Fruit fly (Drosophila melanogaster) whole organism, embryonic: ENCODE results near the gene CG32074.

Experiments used
- Antp ChIP-seq: fragments of 200-800 bp; sonication (Bioruptor generic); optimal IDR thresholded peaks from 3 replicates; lab custom pipeline; 2016; ENCODE audit warnings: missing biosample characterization, missing genetic modification characterization
- Bdp1 ChIP-seq: fragments of 200-800 bp; sonication (Bioruptor generic); optimal IDR thresholded peaks from 3 replicates; lab custom pipeline; 2016; ENCODE audit warnings: missing biosample characterization, missing genetic modification characterization
- CG11093 ChIP-seq: fragments of 200-800 bp; sonication (Bioruptor generic); IDR thresholded peaks from 3 replicates; pipeline ENCODE4 v1.3.6; 2022; ENCODE audit warnings: missing biosample characterization, missing genetic modification characterization
- CG11456 ChIP-seq: fragments of 200-800 bp; sonication (Bioruptor generic); IDR thresholded peaks from 3 replicates; pipeline ENCODE4 v1.3.6; 2022; ENCODE audit warnings: missing biosample characterization, missing genetic modification characterization
- CG14050 ChIP-seq: fragments of 200-800 bp; sonication (Bioruptor generic); IDR thresholded peaks from 3 replicates; pipeline ENCODE4 v1.3.6; 2022; ENCODE audit warnings: missing biosample characterization, missing genetic modification characterization
- CG14965 ChIP-seq: fragments of 200-800 bp; sonication (Bioruptor generic); optimal IDR thresholded peaks from 2 replicates; lab custom pipeline; 2016; ENCODE audit warnings: missing biosample characterization, missing genetic modification characterization, borderline replicate concordance
- CG1529 ChIP-seq: fragments of 200-800 bp; sonication (Bioruptor generic); optimal IDR thresholded peaks from 3 replicates; lab custom pipeline; 2018; ENCODE audit warnings: missing biosample characterization, missing genetic modification characterization
- CG2120 ChIP-seq: fragments of 200-800 bp; sonication (Bioruptor generic); optimal IDR thresholded peaks from 3 replicates; lab custom pipeline; 2016; ENCODE audit warnings: missing biosample characterization, missing genetic modification characterization
- CG2199 ChIP-seq: fragments of 200-800 bp; sonication (Bioruptor generic); IDR thresholded peaks from 3 replicates; pipeline ENCODE4 v1.3.6; 2022; ENCODE audit warnings: missing biosample characterization, missing genetic modification characterization
- CG31441 ChIP-seq: fragments of 200-800 bp; sonication (Bioruptor generic); IDR thresholded peaks from 2 replicates; pipeline ENCODE4 v1.3.6; 2022; ENCODE audit warnings: missing biosample characterization, missing genetic modification characterization
- CG32532 ChIP-seq: fragments of 200-800 bp; sonication (Bioruptor generic); IDR thresholded peaks from 2 replicates; pipeline ENCODE4 v1.3.6; 2022; ENCODE audit warnings: missing biosample characterization, missing genetic modification characterization
- CG32772 ChIP-seq: fragments of 200-800 bp; sonication (Bioruptor generic); IDR thresholded peaks from 2 replicates; pipeline ENCODE4 v1.3.6; 2022; ENCODE audit warnings: missing biosample characterization, missing genetic modification characterization
- CG4328 ChIP-seq: fragments of 200-800 bp; sonication (Bioruptor generic); optimal IDR thresholded peaks from 3 replicates; lab custom pipeline; 2017; ENCODE audit warnings: missing biosample characterization, missing genetic modification reagents, missing genetic modification characterization
- CG4404 ChIP-seq: fragments of 200-800 bp; sonication (Bioruptor generic); IDR thresholded peaks from 2 replicates; pipeline ENCODE4 v1.3.6; 2022; ENCODE audit warnings: missing biosample characterization, missing genetic modification characterization
- CG5953 ChIP-seq: fragments of 200-800 bp; sonication (Bioruptor generic); IDR thresholded peaks from 2 replicates; pipeline ENCODE4 v1.3.6; 2022; ENCODE audit warnings: missing biosample characterization, missing genetic modification characterization
- CG7271 ChIP-seq: fragments of 200-800 bp; sonication (Bioruptor generic); optimal IDR thresholded peaks from 2 replicates; lab custom pipeline; 2018; ENCODE audit warnings: missing biosample characterization, mild to moderate bottlenecking, missing genetic modification characterization, moderate library complexity
- CG7556 ChIP-seq: fragments of 200-800 bp; sonication (Bioruptor generic); optimal IDR thresholded peaks from 2 replicates; lab custom pipeline; 2017; ENCODE audit warnings: missing biosample characterization, mild to moderate bottlenecking, missing genetic modification characterization
- CG7928 ChIP-seq: fragments of 200-800 bp; sonication (Bioruptor generic); optimal IDR thresholded peaks from 2 replicates; lab custom pipeline; 2017; ENCODE audit warnings: missing biosample characterization, mild to moderate bottlenecking, missing genetic modification characterization
- CG8924 ChIP-seq: fragments of 200-800 bp; optimal IDR thresholded peaks from 3 replicates; lab custom pipeline; 2019; ENCODE audit warnings: missing biosample characterization, mild to moderate bottlenecking, missing genetic modification characterization, moderate library complexity
- CG9797 ChIP-seq: fragments of 200-800 bp; sonication (Bioruptor generic); optimal IDR thresholded peaks from 3 replicates; lab custom pipeline; 2018; ENCODE audit warnings: missing biosample characterization, mild to moderate bottlenecking, missing genetic modification characterization
- CHES-1-like ChIP-seq: fragments of 200-800 bp; sonication (Bioruptor generic); optimal IDR thresholded peaks from 2 replicates; lab custom pipeline; 2016; ENCODE audit warnings: missing biosample characterization, missing genetic modification characterization
- Fer3 ChIP-seq: fragments of 200-800 bp; sonication (Bioruptor generic); optimal IDR thresholded peaks from 2 replicates; lab custom pipeline; 2018; ENCODE audit warnings: missing biosample characterization, mild to moderate bottlenecking, missing genetic modification characterization, moderate library complexity
- H2.0 ChIP-seq: fragments of 200-800 bp; sonication (Bioruptor generic); IDR thresholded peaks from 2 replicates; pipeline ENCODE4 v1.3.6; 2022; ENCODE audit warnings: missing biosample characterization, missing genetic modification characterization
- HLH3B ChIP-seq: fragments of 200-800 bp; sonication (Bioruptor generic); IDR thresholded peaks from 2 replicates; pipeline ENCODE4 v1.3.6; 2022; ENCODE audit warnings: missing biosample characterization, missing genetic modification characterization
- Lim3 ChIP-seq: fragments of 200-800 bp; sonication (Bioruptor generic); IDR thresholded peaks from 2 replicates; pipeline ENCODE4 v1.3.6; 2022; ENCODE audit warnings: missing biosample characterization, missing genetic modification characterization
- Meics ChIP-seq: fragments of 200-800 bp; sonication (Bioruptor generic); optimal IDR thresholded peaks from 2 replicates; lab custom pipeline; 2017; ENCODE audit warnings: missing biosample characterization, mild to moderate bottlenecking, missing genetic modification characterization
- NFAT ChIP-seq: fragments of 200-800 bp; sonication (Bioruptor generic); IDR thresholded peaks from 2 replicates; pipeline ENCODE4 v1.3.6; 2022; ENCODE audit warnings: missing biosample characterization, missing genetic modification characterization
- Nf-YB ChIP-seq: fragments of 200-800 bp; sonication (Bioruptor generic); optimal IDR thresholded peaks from 3 replicates; lab custom pipeline; 2019; ENCODE audit warnings: missing biosample characterization, mild to moderate bottlenecking, missing genetic modification characterization, moderate library complexity
- Oaz ChIP-seq: fragments of 200-800 bp; sonication (Bioruptor generic); IDR thresholded peaks from 2 replicates; pipeline ENCODE4 v1.3.6; 2022; ENCODE audit warnings: missing biosample characterization, missing genetic modification characterization
- Stat92E ChIP-seq, 3 experiments: fragments of >200 bp in 2 of 3; fragments of 200-800 bp in 1 of 3; sonication (Bioruptor generic) in 1 of 3; optimal IDR thresholded peaks; 2 replicates each; lab custom pipeline; 2017 to 2019; ENCODE audit warnings: missing biosample characterization in 3 of 3, missing genetic modification characterization in 3 of 3, mild to moderate bottlenecking in 1 of 3, moderate library complexity in 1 of 3
- Usf ChIP-seq: fragments of 200-800 bp; sonication (Bioruptor generic); optimal IDR thresholded peaks from 2 replicates; lab custom pipeline; 2017; ENCODE audit warnings: missing genotype, missing biosample characterization, missing genetic modification characterization
- bbx ChIP-seq: fragments of 200-800 bp; sonication (Bioruptor generic); IDR thresholded peaks from 2 replicates; pipeline ENCODE4 v1.3.6; 2022; ENCODE audit warnings: missing biosample characterization, missing genetic modification characterization; ENCODE audit not compliant: partially characterized antibody
- bigmax ChIP-seq: fragments of 200-800 bp; sonication (Bioruptor generic); optimal IDR thresholded peaks from 2 replicates; lab custom pipeline; 2018; ENCODE audit warnings: missing biosample characterization, mild to moderate bottlenecking, missing genetic modification characterization
- bowl ChIP-seq: fragments of 200-800 bp; sonication (Bioruptor generic); IDR thresholded peaks from 2 replicates; pipeline ENCODE4 v1.3.6; 2022; ENCODE audit warnings: missing biosample characterization, missing genetic modification characterization
- caup ChIP-seq: fragments of 200-800 bp; sonication (Bioruptor generic); optimal IDR thresholded peaks from 3 replicates; lab custom pipeline; 2017; ENCODE audit warnings: missing biosample characterization, mild to moderate bottlenecking, missing genetic modification characterization, moderate library complexity; ENCODE audit not compliant: severe bottlenecking
- crp ChIP-seq, 2 experiments: fragments of 200-800 bp; sonication (Bioruptor generic); optimal IDR thresholded peaks; 2 replicates in 1 of 2; 3 replicates in 1 of 2; lab custom pipeline; 2017; ENCODE audit warnings: missing biosample characterization in 2 of 2, missing genetic modification characterization in 2 of 2, mild to moderate bottlenecking in 1 of 2, moderate library complexity in 1 of 2
- disco-r ChIP-seq: fragments of 200-800 bp; sonication (Bioruptor generic); optimal IDR thresholded peaks from 2 replicates; lab custom pipeline; 2016; ENCODE audit warnings: missing biosample characterization, missing genetic modification characterization
- dm ChIP-seq: fragments of 200-800 bp; sonication (Bioruptor generic); optimal IDR thresholded peaks from 3 replicates; lab custom pipeline; 2016; ENCODE audit warnings: missing biosample characterization, missing genetic modification characterization
- hbn ChIP-seq: fragments of 200-800 bp; sonication (Bioruptor generic); IDR thresholded peaks from 2 replicates; pipeline ENCODE4 v1.3.6; 2022; ENCODE audit warnings: missing biosample characterization, missing genetic modification characterization; ENCODE audit not compliant: partially characterized antibody
- her ChIP-seq: fragments of 200-800 bp; sonication (Bioruptor generic); optimal IDR thresholded peaks from 2 replicates; lab custom pipeline; 2016; ENCODE audit warnings: missing biosample characterization, missing genetic modification characterization
- jumu ChIP-seq: fragments of 200-800 bp; sonication (Bioruptor generic); optimal IDR thresholded peaks from 3 replicates; lab custom pipeline; 2016; ENCODE audit warnings: missing biosample characterization, missing genetic modification characterization
- lbe ChIP-seq: fragments of 200-800 bp; sonication (Bioruptor generic); optimal IDR thresholded peaks from 2 replicates; lab custom pipeline; 2016; ENCODE audit warnings: missing biosample characterization, mild to moderate bottlenecking, missing genetic modification characterization
- mirr ChIP-seq: fragments of 200-800 bp; sonication (Bioruptor generic); optimal IDR thresholded peaks from 3 replicates; lab custom pipeline; 2018; ENCODE audit warnings: missing biosample characterization, mild to moderate bottlenecking, missing genetic modification characterization
- psq ChIP-seq: fragments of 200-800 bp; sonication (Bioruptor generic); optimal IDR thresholded peaks from 2 replicates; lab custom pipeline; 2017; ENCODE audit warnings: missing biosample characterization, missing genetic modification characterization
- pzg ChIP-seq: fragments of 200-800 bp; sonication (Bioruptor generic); optimal IDR thresholded peaks from 3 replicates; lab custom pipeline; 2018; ENCODE audit warnings: missing biosample characterization, mild to moderate bottlenecking, missing genetic modification characterization, moderate library complexity
- sob ChIP-seq: fragments of 200-800 bp; sonication (Bioruptor generic); IDR thresholded peaks from 2 replicates; pipeline ENCODE4 v1.3.6; 2022; ENCODE audit warnings: missing biosample characterization, missing genetic modification characterization
- sug ChIP-seq: fragments of 200-800 bp; optimal IDR thresholded peaks from 2 replicates; lab custom pipeline; 2019; ENCODE audit warnings: missing biosample characterization, mild to moderate bottlenecking, missing genetic modification characterization, moderate library complexity
- tx ChIP-seq: fragments of 200-800 bp; sonication (Bioruptor generic); optimal IDR thresholded peaks from 2 replicates; lab custom pipeline; 2016; ENCODE audit warnings: missing biosample characterization, missing genetic modification characterization

The CG32074 gene

dm6 chr3L:11118627-11119395 is 13.3 kb downstream of the CG32074 start:
- TF ChIP-seq Nf-YB (GFP tag; lab: Kevin White, UChicago) (peak; percentile 67), pzg (GFP tag; lab: Kevin White, UChicago) (peak; percentile 14), her (GFP tag; lab: Kevin White, UChicago) (peak; percentile 1), lbe (peak; percentile 11), disco-r (peak; percentile 76), Stat92E (GFP tag; optimal IDR thresholded peaks at IDR 0.05; lab: Kevin White, UChicago) (peak in 1 of 3 experiments; percentile 15), Fer3 (tag; lab: Kevin White, UChicago) (peak; percentile 71), CG14965 (no peak), CG11456 (GFP tag; lab: Robert Waterston, UW) (peak; percentile 81; the same call in 2 of the 3 replicates), CG7556 (peak; percentile 41), dm (GFP tag; lab: Kevin White, UChicago) (peak; percentile 62), bigmax (GFP tag; lab: Kevin White, UChicago) (peak; percentile 58), NFAT (GFP tag; lab: Robert Waterston, UW) (peak; percentile 70; the same call in 1 of the 2 replicates), bowl (no peak), H2.0 (GFP tag; lab: Robert Waterston, UW) (peak; percentile 57; the same call in 1 of the 2 replicates), CG1529 (GFP tag; lab: Kevin White, UChicago) (peak; percentile 72), CG14050 (GFP tag; lab: Robert Waterston, UW) (peak; percentile 48; the same call in 1 of the 3 replicates), CG11093 (GFP tag; lab: Robert Waterston, UW) (no peak; the same call in 2 of the 3 replicates), CG5953 (peak; percentile 49), Lim3 (no peak), CG7928 (GFP tag; lab: Kevin White, UChicago) (no peak), caup (GFP tag; lab: Kevin White, UChicago) (peak; percentile 86), Meics (GFP tag; lab: Kevin White, UChicago) (peak; percentile 74), CG2199 (GFP tag; lab: Robert Waterston, UW) (0 out of 3 replicates have a peak, but pooled peaks have one; percentile 71), Antp (GFP tag; lab: Kevin White, UChicago) (peak; percentile 35), sug (peak; percentile 85), CG32772 (GFP tag; lab: Robert Waterston, UW) (no peak), psq (GFP tag; lab: Kevin White, UChicago) (peak; percentile 67), Usf (GFP tag; lab: Kevin White, UChicago) (no peak), CG4328 (peak; percentile 95), CG8924 (tag; lab: Kevin White, UChicago) (peak; percentile 86), Bdp1 (GFP tag; lab: Kevin White, UChicago) (peak; percentile 4), CG4404 (GFP tag; lab: Robert Waterston, UW) (peak; percentile 25; the same call in 1 of the 2 replicates), CG9797 (GFP tag; lab: Kevin White, UChicago) (peak; percentile 26), bbx (GFP tag; lab: Robert Waterston, UW) (peak; percentile 26; the same call in 1 of the 2 replicates), CG7271 (tag; lab: Kevin White, UChicago) (peak; percentile 71), hbn (GFP tag; lab: Robert Waterston, UW) (0 out of 2 replicates have a peak, but pooled peaks have one; percentile 35), CG2120 (GFP tag; lab: Kevin White, UChicago) (peak; percentile 56), CHES-1-like (GFP tag; lab: Kevin White, UChicago) (peak; percentile 84), HLH3B (GFP tag; lab: Robert Waterston, UW) (peak; percentile 33; the same call in 1 of the 2 replicates), tx (GFP tag; lab: Kevin White, UChicago) (peak; percentile 47), jumu (GFP tag; lab: Kevin White, UChicago) (peak; percentile 39), CG32532 (GFP tag; lab: Robert Waterston, UW) (peak; percentile 38; the same call in 1 of the 2 replicates), CG31441 (GFP tag; lab: Robert Waterston, UW) (peak; percentile 25), mirr (peak; percentile 96), Oaz (GFP tag; lab: Robert Waterston, UW) (no peak), crp (GFP tag; optimal IDR thresholded peaks at IDR 0.05; lab: Kevin White, UChicago) (peak in 1 of 2 experiments; percentile 32), sob (GFP tag; lab: Robert Waterston, UW) (peak; percentile 74)
